Worm (Caenorhabditis elegans): ENCODE measurements around the gene Y17G7B.22.

- TF ChIP-seq flt-1 (GFP tag; IDR thresholded peaks at IDR 0.05) = no peak
- no peak for TF ChIP-seq cog-1 (tag; optimal IDR thresholded peaks at IDR 0.05)
- TF ChIP-seq tab-1 (GFP tag; IDR thresholded peaks at IDR 0.05) = no peak
- TF ChIP-seq ref-1 (GFP tag; conservative IDR thresholded peaks at IDR 0.05) = no peak
Observed at ce11 chrII:12049281-12049680, 18.5 kb upstream of the Y17G7B.22 start, which contains the start of gene nadk-2.
